Worm (Caenorhabditis elegans) whole organism, young adult: ENCODE results near the gene tgt-1.

Experiments
- B0019.2 ChIP-seq: fragments of 200-800 bp; sonication (Bioruptor generic); conservative IDR thresholded peaks from 2 replicates; pipeline ENCODE4 v1.3.6; 2022; ENCODE audit warnings: missing genetic modification reagents, missing genetic modification characterization, missing compliant biosample characterization
- lsl-1 ChIP-seq: fragments of 200-800 bp; sonication (Bioruptor generic); optimal IDR thresholded peaks from 2 replicates; lab custom pipeline; 2018; ENCODE audit warnings: mild to moderate bottlenecking, missing genetic modification characterization, moderate library complexity, missing compliant biosample characterization
- nfya-1 ChIP-seq: sonication (generic microtip); optimal IDR thresholded peaks from 2 replicates; lab custom pipeline; 2017; ENCODE audit warnings: antibody characterized with exemption, missing compliant biosample characterization, missing genetic modification characterization, borderline replicate concordance; ENCODE audit not compliant: insufficient read depth
- nhr-90 ChIP-seq: sonication (generic microtip); optimal IDR thresholded peaks from 2 replicates; lab custom pipeline; 2016; ENCODE audit warnings: missing genotype, mild to moderate bottlenecking, missing genetic modification characterization, missing compliant biosample characterization

DNA sequence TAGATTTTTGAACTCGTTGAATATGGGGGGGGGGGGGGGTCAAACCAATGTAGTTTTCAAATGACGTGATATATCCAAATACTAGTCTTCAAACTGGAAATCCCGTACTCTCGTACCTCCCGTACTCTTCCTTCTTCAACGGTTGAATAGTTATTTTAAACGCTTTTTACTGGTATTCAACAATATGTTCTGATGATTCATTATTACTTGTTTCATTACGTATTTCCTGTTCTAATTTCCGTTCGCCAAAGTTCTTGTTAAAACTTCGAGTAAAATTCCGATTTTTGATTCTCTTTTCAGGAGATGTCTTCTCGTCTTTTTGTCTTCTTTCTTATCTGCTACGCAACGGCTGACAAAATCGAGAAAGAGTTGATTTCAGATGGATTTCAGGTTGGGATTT is 29.0 kb downstream of the tgt-1 start, which contains the start of gene nhx-9:
- TF ChIP-seq B0019.2 (no peak), lsl-1 (no peak), nfya-1 (tag; lab: Kevin White, UChicago) (no peak), nhr-90 (tag; lab: Kevin White, UChicago) (no peak)
